Worm (Caenorhabditis elegans) whole organism, late embryonic: ENCODE results near the gene sri-61.

Experiments used
- F13H6.1 ChIP-seq: sonication (generic microtip); optimal IDR thresholded peaks from 2 replicates; lab custom pipeline; 2016; ENCODE audit warnings: missing genetic modification characterization, missing compliant biosample characterization
- K02D7.2 ChIP-seq: sonication (generic microtip); optimal IDR thresholded peaks from 2 replicates; lab custom pipeline; 2017; ENCODE audit warnings: mild to moderate bottlenecking, missing genetic modification characterization, missing compliant biosample characterization
- K09A11.1 ChIP-seq: sonication (generic microtip); optimal IDR thresholded peaks from 2 replicates; lab custom pipeline; 2017; ENCODE audit warnings: antibody characterized with exemption, mild to moderate bottlenecking, missing genetic modification characterization, missing compliant biosample characterization; ENCODE audit not compliant: insufficient read depth
- T23F11.4 ChIP-seq: fragments of 200-800 bp; sonication (Bioruptor generic); optimal IDR thresholded peaks from 2 replicates; lab custom pipeline; 2018; ENCODE audit warnings: mild to moderate bottlenecking, missing genetic modification characterization, missing compliant biosample characterization
- ceh-14 ChIP-seq: sonication (generic microtip); optimal IDR thresholded peaks from 2 replicates; lab custom pipeline; 2016; ENCODE audit warnings: missing genotype, missing genetic modification characterization, missing compliant biosample characterization
- ceh-18 ChIP-seq: sonication (generic microtip); optimal IDR thresholded peaks from 2 replicates; lab custom pipeline; 2016; ENCODE audit warnings: missing genetic modification characterization, missing compliant biosample characterization
- ceh-19 ChIP-seq: fragments of 200-800 bp; sonication (Bioruptor generic); optimal IDR thresholded peaks from 2 replicates; lab custom pipeline; 2018; ENCODE audit warnings: mild to moderate bottlenecking, missing genetic modification characterization, missing compliant biosample characterization
- ceh-2 ChIP-seq: sonication (generic microtip); optimal IDR thresholded peaks from 2 replicates; lab custom pipeline; 2016; ENCODE audit warnings: missing genotype, missing genetic modification characterization, missing compliant biosample characterization
- ceh-22 ChIP-seq: sonication (generic microtip); optimal IDR thresholded peaks from 2 replicates; lab custom pipeline; 2017; ENCODE audit warnings: missing biosample characterization, missing genetic modification characterization
- ceh-24 ChIP-seq: sonication (generic microtip); optimal IDR thresholded peaks from 2 replicates; lab custom pipeline; 2016; ENCODE audit warnings: mild to moderate bottlenecking, missing genetic modification characterization, missing compliant biosample characterization
- ceh-30 ChIP-seq: fragments of 150-350 bp; optimal IDR thresholded peaks from 2 replicates; lab custom pipeline; 2014; ENCODE audit warnings: missing biosample characterization, missing genetic modification characterization
- ceh-31 ChIP-seq: sonication (generic microtip); optimal IDR thresholded peaks from 2 replicates; lab custom pipeline; 2016; ENCODE audit warnings: missing genetic modification characterization, missing compliant biosample characterization
- ceh-34 ChIP-seq: sonication (generic microtip); optimal IDR thresholded peaks from 2 replicates; lab custom pipeline; 2016; ENCODE audit warnings: mild to moderate bottlenecking, missing genetic modification characterization, missing compliant biosample characterization
- ceh-45 ChIP-seq: fragments of 200-800 bp; sonication (Bioruptor generic); IDR thresholded peaks from 2 replicates; pipeline ENCODE4 v1.3.6; 2022; ENCODE audit warnings: missing genetic modification reagents, missing genetic modification characterization, missing compliant biosample characterization
- ceh-6 ChIP-seq: fragments of 200-800 bp; sonication (Bioruptor generic); optimal IDR thresholded peaks from 2 replicates; lab custom pipeline; 2018; ENCODE audit warnings: mild to moderate bottlenecking, missing genetic modification characterization, missing compliant biosample characterization
- dve-1 ChIP-seq: sonication (generic microtip); optimal IDR thresholded peaks from 2 replicates; lab custom pipeline; 2017; ENCODE audit warnings: antibody characterized with exemption, mild to moderate bottlenecking, missing genetic modification characterization, missing compliant biosample characterization
- elt-2 ChIP-seq: sonication (generic microtip); optimal IDR thresholded peaks from 2 replicates; lab custom pipeline; 2016; ENCODE audit warnings: missing genetic modification reagents, missing genetic modification characterization, missing compliant biosample characterization
- fax-1 ChIP-seq: sonication (generic microtip); optimal IDR thresholded peaks from 2 replicates; lab custom pipeline; 2016; ENCODE audit warnings: missing genotype, missing genetic modification characterization, missing compliant biosample characterization
- fkh-10 ChIP-seq: fragments of 150-350 bp; optimal IDR thresholded peaks from 2 replicates; lab custom pipeline; 2014; ENCODE audit warnings: missing biosample characterization, missing genetic modification reagents, missing genetic modification characterization
- hlh-15 ChIP-seq: sonication (generic microtip); optimal IDR thresholded peaks from 2 replicates; lab custom pipeline; 2016; ENCODE audit warnings: missing genetic modification characterization, missing compliant biosample characterization
- hlh-30 ChIP-seq: sonication (generic microtip); optimal IDR thresholded peaks from 2 replicates; lab custom pipeline; 2017; ENCODE audit warnings: antibody characterized with exemption, missing genetic modification characterization, missing compliant biosample characterization; ENCODE audit not compliant: insufficient read depth
- hlh-8 ChIP-seq: sonication (generic microtip); optimal IDR thresholded peaks from 2 replicates; lab custom pipeline; 2016; ENCODE audit warnings: missing genotype, missing genetic modification characterization, missing compliant biosample characterization
- lin-11 ChIP-seq: fragments of 200-800 bp; sonication (Bioruptor generic); optimal IDR thresholded peaks from 2 replicates; lab custom pipeline; 2018; ENCODE audit warnings: mild to moderate bottlenecking, missing genetic modification characterization, missing compliant biosample characterization
- pag-3 ChIP-seq: sonication (generic microtip); optimal IDR thresholded peaks from 2 replicates; lab custom pipeline; 2016; ENCODE audit warnings: missing compliant biosample characterization, missing genetic modification characterization, borderline replicate concordance
- pax-1 ChIP-seq: fragments of 150-350 bp; optimal IDR thresholded peaks from 2 replicates; lab custom pipeline; 2014; ENCODE audit warnings: missing biosample characterization, missing genetic modification characterization
- pha-2 ChIP-seq: sonication (generic microtip); optimal IDR thresholded peaks from 2 replicates; lab custom pipeline; 2017; ENCODE audit warnings: mild to moderate bottlenecking, missing genetic modification characterization, missing compliant biosample characterization
- pha-4 ChIP-seq: fragments of 150-350 bp; optimal IDR thresholded peaks from 2 replicates; lab custom pipeline; 2018; ENCODE audit warnings: missing biosample characterization, missing genetic modification reagents, missing genetic modification characterization
- pqm-1 ChIP-seq: sonication (generic microtip); optimal IDR thresholded peaks from 2 replicates; lab custom pipeline; 2016; ENCODE audit warnings: missing genetic modification characterization, missing compliant biosample characterization
- rnt-1 ChIP-seq: sonication (generic microtip); optimal IDR thresholded peaks from 2 replicates; lab custom pipeline; 2016; ENCODE audit warnings: missing genetic modification characterization, missing compliant biosample characterization
- sdc-2 ChIP-seq: sonication (generic microtip); optimal IDR thresholded peaks from 2 replicates; lab custom pipeline; 2016; ENCODE audit warnings: missing genotype, missing genetic modification characterization, missing compliant biosample characterization
- sox-2 ChIP-seq: fragments of 200-800 bp; sonication (Bioruptor generic); IDR thresholded peaks from 2 replicates; pipeline ENCODE4 v1.3.6; 2022; ENCODE audit warnings: missing genetic modification reagents, missing genetic modification characterization, missing compliant biosample characterization
- sox-4 ChIP-seq: sonication (generic microtip); optimal IDR thresholded peaks from 2 replicates; lab custom pipeline; 2017; ENCODE audit warnings: mild to moderate bottlenecking, missing genetic modification characterization, inconsistent platforms, missing compliant biosample characterization
- syd-9 ChIP-seq: sonication (generic microtip); optimal IDR thresholded peaks from 2 replicates; lab custom pipeline; 2016; ENCODE audit warnings: mild to moderate bottlenecking, missing genetic modification characterization, moderate library complexity, missing compliant biosample characterization
- tbx-2 ChIP-seq: sonication (generic microtip); optimal IDR thresholded peaks from 2 replicates; lab custom pipeline; 2016; ENCODE audit warnings: missing genetic modification characterization, missing compliant biosample characterization
- ttx-3 ChIP-seq: sonication (generic microtip); optimal IDR thresholded peaks from 2 replicates; lab custom pipeline; 2016; ENCODE audit warnings: missing genetic modification reagents, missing genetic modification characterization, missing compliant biosample characterization
- unc-55 ChIP-seq: sonication (generic microtip); optimal IDR thresholded peaks from 2 replicates; lab custom pipeline; 2017; ENCODE audit warnings: missing biosample characterization, missing genetic modification reagents, missing genetic modification characterization
- unc-86 ChIP-seq: sonication (generic microtip); optimal IDR thresholded peaks from 2 replicates; lab custom pipeline; 2016; ENCODE audit warnings: missing genetic modification characterization, missing compliant biosample characterization
- zip-5 ChIP-seq: sonication (generic microtip); optimal IDR thresholded peaks from 2 replicates; lab custom pipeline; 2016; ENCODE audit warnings: missing genetic modification characterization, missing compliant biosample characterization

sri-61 gene

DNA sequence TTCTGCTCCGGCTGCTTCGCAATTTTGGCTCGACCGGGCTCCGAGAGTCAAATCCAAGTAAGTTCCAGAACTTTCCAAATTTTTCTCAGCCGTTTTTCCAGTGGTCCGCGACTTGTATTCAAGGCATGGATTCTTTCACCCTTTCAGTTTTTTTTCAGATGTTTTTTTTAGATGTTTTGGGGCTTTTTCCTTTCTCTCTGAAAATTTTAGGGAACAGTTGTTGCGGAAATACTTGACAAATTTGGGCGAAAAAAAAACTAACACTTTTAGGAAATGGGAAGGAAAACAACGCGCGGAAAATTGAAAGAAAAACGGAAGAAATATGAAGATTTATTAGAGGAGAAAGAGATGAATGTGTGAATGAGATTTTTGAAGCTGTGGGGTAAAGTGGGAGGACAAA, 25.4 kb upstream of the sri-61 start, which contains the start of the genes T05A8.11 and nep-2:
Gene T05A8.11, minus strand, starts transcription at position 101 of the 400 bp plus-strand sequence.
Gene nep-2, minus strand, starts transcription at position 192 of the 400 bp plus-strand sequence.
- no peak for TF ChIP-seq hlh-30 (tag; lab: Kevin White, UChicago)
- TF ChIP-seq fax-1 = no peak
- no peak for TF ChIP-seq syd-9 (tag; lab: Kevin White, UChicago)
- TF ChIP-seq ceh-2 = no peak
- no peak for TF ChIP-seq tbx-2 (tag; lab: Kevin White, UChicago)
- TF ChIP-seq lin-11 (tag; lab: Kevin White, UChicago) = no peak
- no peak for TF ChIP-seq fkh-10 (GFP tag; lab: Kevin White, UChicago)
- TF ChIP-seq T23F11.4 (GFP tag; lab: Kevin White, UChicago) = no peak
- TF ChIP-seq ceh-30 = no peak
- no peak for TF ChIP-seq pax-1 (tag; lab: Kevin White, UChicago)
- TF ChIP-seq sox-2 = no peak

DNA sequence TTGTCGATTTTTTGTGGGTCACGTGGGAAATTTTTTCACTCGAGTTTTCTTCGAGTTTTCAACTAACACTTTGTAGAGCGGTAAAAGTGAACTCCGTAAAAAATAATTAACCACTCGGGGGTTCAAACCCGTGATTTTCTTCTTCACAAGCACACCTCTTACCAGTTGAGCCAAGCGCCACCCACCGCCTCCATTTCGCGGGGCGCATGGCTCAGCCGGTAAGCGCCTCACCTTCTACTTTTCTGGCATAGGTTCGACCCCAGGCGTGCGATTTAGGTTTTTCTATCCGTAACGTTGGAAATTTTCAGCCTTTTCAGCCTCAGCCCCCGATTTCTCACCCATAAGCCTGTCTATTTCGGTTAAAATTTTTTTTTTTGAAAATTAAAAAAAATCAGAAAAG, 21.9 kb upstream of the sri-61 start:
- TF ChIP-seq ttx-3 (tag; lab: Kevin White, UChicago) (no peak), hlh-8 (tag; lab: Kevin White, UChicago) (no peak), elt-2 (tag; lab: Kevin White, UChicago) (no peak), ceh-6 (GFP tag; lab: Kevin White, UChicago) (no peak), ceh-45 (GFP tag; lab: Robert Waterston, UW) (no peak), ceh-30 (no peak), fax-1 (no peak), sox-4 (tag; lab: Kevin White, UChicago) (no peak), fkh-10 (GFP tag; lab: Kevin White, UChicago) (no peak), pax-1 (tag; lab: Kevin White, UChicago) (no peak), ceh-14 (tag; lab: Kevin White, UChicago) (no peak), ceh-34 (tag; lab: Kevin White, UChicago) (no peak), K02D7.2 (tag; lab: Kevin White, UChicago) (no peak), K09A11.1 (tag; lab: Kevin White, UChicago) (no peak), unc-55 (GFP tag; lab: Kevin White, UChicago) (no peak)

- TF ChIP-seq ceh-22 = no peak
- no peak for TF ChIP-seq ceh-24 (tag; lab: Kevin White, UChicago)
- no peak for TF ChIP-seq pha-4 (tag; lab: Kevin White, UChicago)
- no peak for TF ChIP-seq pag-3 (tag; lab: Kevin White, UChicago)
- TF ChIP-seq pax-1 (tag; lab: Kevin White, UChicago) = no peak
- TF ChIP-seq zip-5 (tag; lab: Kevin White, UChicago) = no peak
- TF ChIP-seq pqm-1 (tag; lab: Kevin White, UChicago) = no peak
Observed at ce11 chrII:2719212-2719611, 19.1 kb upstream of the sri-61 start.

ce11 chrII:2717335-2717734, 17.2 kb upstream of the sri-61 start, which contains the start of gene T05A8.3:
TSS of gene T05A8.3 (minus strand) at chrII:2717435.
- TF ChIP-seq ceh-6 (GFP tag; lab: Kevin White, UChicago) (no peak), pha-4 (tag; lab: Kevin White, UChicago) (no peak), T23F11.4 (GFP tag; lab: Kevin White, UChicago) (no peak)

DNA sequence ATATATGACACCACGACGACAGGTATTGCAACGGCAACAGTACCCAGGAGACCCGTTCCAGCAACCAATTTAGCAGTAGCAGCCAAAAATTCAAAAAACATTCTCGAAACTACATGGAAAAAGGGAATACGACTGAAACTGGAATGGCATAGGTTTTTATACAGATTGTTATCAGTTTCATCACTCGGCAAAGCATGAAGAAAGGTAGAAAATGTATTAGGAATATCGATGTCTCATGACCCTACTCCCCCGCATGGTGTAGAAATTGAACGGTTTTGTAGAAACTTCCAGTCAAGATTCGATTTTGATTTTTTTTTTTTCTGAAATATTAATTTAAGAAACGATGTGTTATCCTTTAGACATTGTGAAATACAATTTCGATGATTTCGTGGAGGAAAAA, 10.8 kb upstream of the sri-61 start, which contains the start of gene T05A8.2:
Gene T05A8.2, minus strand, starts transcription at position 101 of the 400 bp plus-strand sequence.
- TF ChIP-seq sdc-2 (tag; lab: Kevin White, UChicago) (no peak), pha-2 (tag; lab: Kevin White, UChicago) (no peak)

DNA sequence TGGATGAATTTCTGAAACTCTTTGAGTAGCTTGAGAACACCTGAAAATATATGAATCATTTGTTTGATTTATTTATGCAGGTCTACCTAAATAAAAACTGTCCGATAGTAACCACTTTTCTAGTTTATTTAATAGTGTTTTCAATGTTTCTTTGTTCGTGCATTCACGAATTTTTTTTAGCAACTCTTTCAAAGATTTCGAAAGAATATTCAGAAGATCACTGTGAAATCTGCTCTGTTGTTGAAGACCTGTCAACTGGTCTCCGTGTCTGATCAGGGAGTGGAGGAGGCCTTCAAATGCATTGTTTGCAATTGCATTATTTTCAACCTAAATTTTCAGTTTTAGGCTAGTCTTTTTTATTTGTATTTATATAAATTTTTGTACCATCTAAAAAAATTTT, 9.8 kb upstream of the sri-61 start, which contains the start of gene T05A8.1:
Gene T05A8.1, minus strand, starts transcription at position 101 of the 400 bp plus-strand sequence.
- TF ChIP-seq rnt-1 (tag; lab: Kevin White, UChicago) = no peak
- TF ChIP-seq hlh-15 = no peak
- TF ChIP-seq ceh-30 = no peak
- TF ChIP-seq zip-5 (tag; lab: Kevin White, UChicago) = no peak
- TF ChIP-seq unc-86 = no peak
- TF ChIP-seq F13H6.1 = no peak
- no peak for TF ChIP-seq ceh-18 (tag; lab: Kevin White, UChicago)
- no peak for TF ChIP-seq sox-2
- no peak for TF ChIP-seq dve-1
- TF ChIP-seq pax-1 (tag; lab: Kevin White, UChicago) = no peak
- TF ChIP-seq ceh-34 (tag; lab: Kevin White, UChicago) = no peak
- TF ChIP-seq ceh-24 (tag; lab: Kevin White, UChicago) = no peak
- no peak for TF ChIP-seq pag-3 (tag; lab: Kevin White, UChicago)
- no peak for TF ChIP-seq ceh-19 (GFP tag; lab: Kevin White, UChicago)
- TF ChIP-seq ceh-31 (tag; lab: Kevin White, UChicago) = no peak
